Worm (Caenorhabditis elegans): ENCODE results near the gene fbxa-201.

Gene fbxa-201

ce11 chrV:2016428-2016827 lies 41.3 kb downstream of the fbxa-201 start, which contains the start of gene F59A7.2:
Gene F59A7.2, minus strand, starts transcription at chrV:2016528.
- TF ChIP-seq aly-2 (tag; optimal IDR thresholded peaks at IDR 0.05) (no peak), aha-1 (tag) (peak; percentile 16), ZK546.5 (tag; optimal IDR thresholded peaks at IDR 0.05) (no peak), ceh-44 (GFP tag; IDR thresholded peaks at IDR 0.05) (no peak)

ce11 chrV:2018689-2019088 lies 43.5 kb downstream of the fbxa-201 start, which contains the start of gene F59A7.14:
Gene F59A7.14, plus strand, starts transcription at chrV:2018989.
- TF ChIP-seq spr-1 (tag; optimal IDR thresholded peaks at IDR 0.05), result no peak
- no peak for TF ChIP-seq dve-1 (tag; optimal IDR thresholded peaks at IDR 0.05; ENCODE audit: insufficient read depth)
- no peak for TF ChIP-seq T20F7.1 (GFP tag; optimal IDR thresholded peaks at IDR 0.05)
- TF ChIP-seq nhr-25 (tag; optimal IDR thresholded peaks at IDR 0.05; ENCODE audit: borderline replicate concordance, insufficient read depth), result no peak
- TF ChIP-seq D1046.2 (GFP tag; IDR thresholded peaks at IDR 0.05), result no peak
- TF ChIP-seq mes-2 (tag; optimal IDR thresholded peaks at IDR 0.05; ENCODE audit: poor library complexity, severe bottlenecking), result no peak
- TF ChIP-seq nhr-77 (tag; optimal IDR thresholded peaks at IDR 0.05), result no peak
- no peak for TF ChIP-seq lin-39 (tag; optimal IDR thresholded peaks at IDR 0.05)
- TF ChIP-seq ZK337.2 (GFP tag; IDR thresholded peaks at IDR 0.05), result no peak
- TF ChIP-seq lin-15B (tag; optimal IDR thresholded peaks at IDR 0.05), result no peak
- no peak for TF ChIP-seq nhr-11 (tag; optimal IDR thresholded peaks at IDR 0.05)
- no peak for TF ChIP-seq lir-3 (tag; optimal IDR thresholded peaks at IDR 0.05)
- no peak for TF ChIP-seq lin-29 (GFP tag; IDR thresholded peaks at IDR 0.05)
- no peak for TF ChIP-seq duxl-1 (tag; optimal IDR thresholded peaks at IDR 0.05; ENCODE audit: poor library complexity)
- no peak for TF ChIP-seq fkh-10 (GFP tag; optimal IDR thresholded peaks at IDR 0.05)
- TF ChIP-seq nhr-102 (tag; optimal IDR thresholded peaks at IDR 0.05), result no peak
- TF ChIP-seq lim-7 (GFP tag; IDR thresholded peaks at IDR 0.05), result no peak
- TF ChIP-seq F44E2.7 (GFP tag; IDR thresholded peaks at IDR 0.05), result no peak
- TF ChIP-seq daf-19 (GFP tag; conservative IDR thresholded peaks at IDR 0.05), result no peak
- no peak for TF ChIP-seq vab-7 (GFP tag; IDR thresholded peaks at IDR 0.05)

- no peak for TF ChIP-seq nhr-77 (tag; optimal IDR thresholded peaks at IDR 0.05)
- TF ChIP-seq F37D6.2 (tag; optimal IDR thresholded peaks at IDR 0.05), result no peak
Observed at ce11 chrV:2021283-2021682, 46.1 kb downstream of the fbxa-201 start.

- TF ChIP-seq ceh-32 (tag; optimal IDR thresholded peaks at IDR 0.05; ENCODE audit: poor library complexity), result no peak
- no peak for TF ChIP-seq zag-1 (tag; optimal IDR thresholded peaks at IDR 0.05)
- TF ChIP-seq Y105C5A.15 (GFP tag; IDR thresholded peaks at IDR 0.05), result no peak
- TF ChIP-seq unc-62 (GFP tag; optimal IDR thresholded peaks at IDR 0.05 in 1 of 2), result peak in 1 of 2 experiments; percentile 13
- TF ChIP-seq unc-62 (tag; optimal IDR thresholded peaks at IDR 0.05), result no peak
- TF ChIP-seq hmg-1.1 (GFP tag; IDR thresholded peaks at IDR 0.05), result no peak
- TF ChIP-seq spr-3 (GFP tag; optimal IDR thresholded peaks at IDR 0.05), result no peak
- TF ChIP-seq egl-43 (GFP tag; IDR thresholded peaks at IDR 0.05), result no peak
- no peak for TF ChIP-seq hlh-11 (tag; optimal IDR thresholded peaks at IDR 0.05)
Observed at ce11 chrV:2022374-2022773, 47.2 kb downstream of the fbxa-201 start, which contains the start of gene F59A7.5. Gene F59A7.5, plus strand, starts transcription at chrV:2022674.

Data from whole organism, L4 larva.